Worm (Caenorhabditis elegans): Measurements from ENCODE around the gene ttbk-5.

- TF ChIP-seq lsy-2 (tag; optimal IDR thresholded peaks at IDR 0.05): no peak
- TF ChIP-seq mep-1 (tag; optimal IDR thresholded peaks at IDR 0.05): no peak
- no peak for TF ChIP-seq blmp-1 (tag; optimal IDR thresholded peaks at IDR 0.05)
Measured at ce11 chrIV:10048268-10048667, 42.2 kb upstream of the ttbk-5 start.

Data from whole organism, mixed stage, embryonic.